Fruit fly (Drosophila melanogaster): Measurements from ENCODE around the gene CG43938.

- TF ChIP-seq Sin3A (optimal IDR thresholded peaks at IDR 0.05) (no peak), h (optimal IDR thresholded peaks at IDR 0.05) (no peak), psq (optimal IDR thresholded peaks at IDR 0.05) (no peak)
Measured at dm6 chr3L:21099019-21099447, 22.4 kb upstream of the CG43938 start.
